Fruit fly (Drosophila melanogaster) whole organism, prepupa: ENCODE measurements around the gene CG4267.

ENCODE experiments used
- Blimp-1 ChIP-seq: fragments of 200-800 bp; sonication (Bioruptor generic); optimal IDR thresholded peaks from 3 replicates; lab custom pipeline; 2017; ENCODE audit warnings: missing biosample characterization, missing genetic modification characterization, mild to moderate bottlenecking, moderate library complexity, missing genetic modification reagents
- CG10631 ChIP-seq: fragments of 200-800 bp; sonication (Bioruptor generic); optimal IDR thresholded peaks from 2 replicates; lab custom pipeline; 2016; ENCODE audit warnings: missing biosample characterization, missing genetic modification characterization
- CG11762 ChIP-seq: fragments of 200-800 bp; sonication (Bioruptor generic); optimal IDR thresholded peaks from 3 replicates; lab custom pipeline; 2016; ENCODE audit warnings: missing biosample characterization, missing genetic modification characterization; ENCODE audit not compliant: insufficient read depth
- CG11902 ChIP-seq: fragments of 200-800 bp; sonication (Bioruptor generic); optimal IDR thresholded peaks from 3 replicates; lab custom pipeline; 2016; ENCODE audit warnings: missing biosample characterization, missing genetic modification characterization
- CG15336 ChIP-seq: fragments of 200-800 bp; sonication (Bioruptor generic); IDR thresholded peaks from 2 replicates; pipeline ENCODE4 v1.3.6; 2022; ENCODE audit warnings: missing biosample characterization, missing genetic modification characterization
- CG1621 ChIP-seq: fragments of 200-800 bp; sonication (Bioruptor generic); optimal IDR thresholded peaks from 3 replicates; lab custom pipeline; 2018; ENCODE audit warnings: missing biosample characterization, mild to moderate bottlenecking, missing genetic modification characterization
- CG3032 ChIP-seq: fragments of 200-800 bp; optimal IDR thresholded peaks from 2 replicates; lab custom pipeline; 2019; ENCODE audit warnings: missing biosample characterization, mild to moderate bottlenecking, missing genetic modification characterization, moderate library complexity
- CG31627 ChIP-seq: fragments of 200-800 bp; sonication (Bioruptor generic); optimal IDR thresholded peaks from 3 replicates; lab custom pipeline; 2016; ENCODE audit warnings: missing biosample characterization, missing genetic modification characterization
- CG32006 ChIP-seq: fragments of 200-800 bp; sonication (Bioruptor generic); optimal IDR thresholded peaks from 3 replicates; lab custom pipeline; 2017; ENCODE audit warnings: missing biosample characterization, mild to moderate bottlenecking, missing genetic modification characterization
- CG34406 ChIP-seq: fragments of 200-800 bp; sonication (Bioruptor generic); optimal IDR thresholded peaks from 3 replicates; lab custom pipeline; 2016; ENCODE audit warnings: missing biosample characterization, missing genetic modification characterization
- CG4318 ChIP-seq: fragments of 200-800 bp; sonication (Bioruptor generic); optimal IDR thresholded peaks from 3 replicates; lab custom pipeline; 2017; ENCODE audit warnings: missing biosample characterization, mild to moderate bottlenecking, missing genetic modification characterization
- CG6163 ChIP-seq: fragments of 200-800 bp; sonication (Bioruptor generic); IDR thresholded peaks from 3 replicates; pipeline ENCODE4 v1.3.6; 2022; ENCODE audit warnings: missing biosample characterization, missing genetic modification characterization
- CG6276 ChIP-seq: fragments of 200-800 bp; sonication (Bioruptor generic); optimal IDR thresholded peaks from 2 replicates; lab custom pipeline; 2017; ENCODE audit warnings: missing biosample characterization, mild to moderate bottlenecking, missing genetic modification characterization
- CG6792 ChIP-seq: fragments of 200-800 bp; sonication (Bioruptor generic); optimal IDR thresholded peaks from 3 replicates; lab custom pipeline; 2016; ENCODE audit warnings: missing biosample characterization, missing genetic modification characterization
- CG6808 ChIP-seq: fragments of 200-800 bp; sonication (Bioruptor generic); optimal IDR thresholded peaks from 3 replicates; lab custom pipeline; 2017; ENCODE audit warnings: missing biosample characterization, missing genetic modification characterization, mild to moderate bottlenecking, moderate library complexity, missing genetic modification reagents
- CG8119 ChIP-seq: fragments of 200-800 bp; sonication (Bioruptor generic); IDR thresholded peaks from 3 replicates; pipeline ENCODE4 v1.3.6; 2022; ENCODE audit warnings: missing biosample characterization, missing genetic modification characterization
- CG8319 ChIP-seq: fragments of 200-800 bp; sonication (Bioruptor generic); optimal IDR thresholded peaks from 3 replicates; lab custom pipeline; 2016; ENCODE audit warnings: missing biosample characterization, missing genetic modification characterization
- CG8632 ChIP-seq: fragments of 200-800 bp; sonication (Bioruptor generic); optimal IDR thresholded peaks from 3 replicates; lab custom pipeline; 2016; ENCODE audit warnings: missing biosample characterization, missing genetic modification characterization
- Eip78C ChIP-seq: fragments of 200-800 bp; sonication (Bioruptor generic); peaks from one replicate; lab custom pipeline; 2016; ENCODE audit warnings: missing biosample characterization, missing genetic modification characterization
- Eip93F ChIP-seq: fragments of 200-800 bp; sonication (Bioruptor generic); optimal IDR thresholded peaks from 2 replicates; lab custom pipeline; 2016; ENCODE audit warnings: missing biosample characterization, mild to moderate bottlenecking, missing genetic modification characterization
- Ets21C ChIP-seq: fragments of 200-800 bp; sonication (Bioruptor generic); optimal IDR thresholded peaks from 3 replicates; lab custom pipeline; 2016; ENCODE audit warnings: missing biosample characterization, missing genetic modification characterization
- Ets96B ChIP-seq: fragments of 200-800 bp; optimal IDR thresholded peaks from 2 replicates; lab custom pipeline; 2019; ENCODE audit warnings: missing biosample characterization, mild to moderate bottlenecking, missing genetic modification characterization, moderate library complexity
- Gug ChIP-seq: fragments of 200-800 bp; sonication (Bioruptor generic); IDR thresholded peaks from 2 replicates; pipeline ENCODE4 v1.3.6; 2022; ENCODE audit warnings: missing biosample characterization, missing genetic modification characterization
- Hr38 ChIP-seq: sonication (Bioruptor generic); optimal IDR thresholded peaks from 2 replicates; lab custom pipeline; 2016; ENCODE audit warnings: missing biosample characterization, missing genetic modification characterization
- Hr39 ChIP-seq: fragments of 200-800 bp; sonication (Bioruptor generic); optimal IDR thresholded peaks from 2 replicates; lab custom pipeline; 2016; ENCODE audit warnings: missing biosample characterization, missing genetic modification characterization
- Lpt ChIP-seq: fragments of 200-800 bp; sonication (Bioruptor generic); optimal IDR thresholded peaks from 3 replicates; lab custom pipeline; 2016; ENCODE audit warnings: missing biosample characterization, missing genetic modification characterization
- Met ChIP-seq: fragments of 200-800 bp; sonication (Bioruptor generic); optimal IDR thresholded peaks from 3 replicates; lab custom pipeline; 2016; ENCODE audit warnings: missing biosample characterization, missing genetic modification characterization
- OdsH ChIP-seq: fragments of 200-800 bp; sonication (Bioruptor generic); optimal IDR thresholded peaks from 3 replicates; lab custom pipeline; 2016; ENCODE audit warnings: missing biosample characterization, missing genetic modification characterization
- Smox ChIP-seq: fragments of 200-800 bp; sonication (Bioruptor generic); optimal IDR thresholded peaks from 3 replicates; lab custom pipeline; 2016; ENCODE audit warnings: missing biosample characterization, missing genetic modification characterization
- Sox102F ChIP-seq: fragments of 200-800 bp; sonication (Bioruptor generic); optimal IDR thresholded peaks from 2 replicates; lab custom pipeline; 2016; ENCODE audit warnings: missing biosample characterization, mild to moderate bottlenecking, missing genetic modification characterization
- Sox14 ChIP-seq: fragments of 200-800 bp; sonication (Bioruptor generic); optimal IDR thresholded peaks from 3 replicates; lab custom pipeline; 2016; ENCODE audit warnings: missing biosample characterization, missing genetic modification characterization
- Sox15 ChIP-seq: fragments of 200-800 bp; sonication (Bioruptor generic); optimal IDR thresholded peaks from 3 replicates; lab custom pipeline; 2016; ENCODE audit warnings: missing biosample characterization, missing genetic modification characterization
- achi ChIP-seq: fragments of 200-800 bp; sonication (Bioruptor generic); optimal IDR thresholded peaks from 3 replicates; lab custom pipeline; 2016; ENCODE audit warnings: missing biosample characterization, missing genetic modification characterization
- acj6 ChIP-seq: fragments of 200-800 bp; sonication (Bioruptor generic); optimal IDR thresholded peaks from 3 replicates; lab custom pipeline; 2016; ENCODE audit warnings: missing biosample characterization, missing genetic modification characterization
- dac ChIP-seq: fragments of 200-800 bp; sonication (Bioruptor generic); optimal IDR thresholded peaks from 2 replicates; lab custom pipeline; 2017; ENCODE audit warnings: missing biosample characterization, mild to moderate bottlenecking, missing genetic modification characterization
- dsx ChIP-seq: fragments of 200-800 bp; optimal IDR thresholded peaks from 3 replicates; lab custom pipeline; 2019; ENCODE audit warnings: missing biosample characterization, mild to moderate bottlenecking, missing genetic modification characterization, moderate library complexity; ENCODE audit not compliant: poor library complexity, severe bottlenecking
- eg ChIP-seq: fragments of 200-800 bp; sonication (Bioruptor generic); IDR thresholded peaks from 3 replicates; pipeline ENCODE4 v1.3.6; 2022; ENCODE audit warnings: missing biosample characterization, missing genetic modification characterization
- esn ChIP-seq: fragments of 200-800 bp; sonication (Bioruptor generic); optimal IDR thresholded peaks from 2 replicates; lab custom pipeline; 2016; ENCODE audit warnings: missing biosample characterization, mild to moderate bottlenecking, missing genetic modification characterization, moderate library complexity
- fd59A ChIP-seq: fragments of 200-800 bp; sonication (Bioruptor generic); optimal IDR thresholded peaks from 2 replicates; lab custom pipeline; 2017; ENCODE audit warnings: missing biosample characterization, mild to moderate bottlenecking, missing genetic modification characterization, missing genetic modification reagents
- fd85E ChIP-seq: fragments of 200-800 bp; sonication (Bioruptor generic); optimal IDR thresholded peaks from 3 replicates; lab custom pipeline; 2016; ENCODE audit warnings: missing biosample characterization, missing genetic modification characterization
- fkh ChIP-seq: fragments of 200-800 bp; sonication (Bioruptor generic); optimal IDR thresholded peaks from 3 replicates; lab custom pipeline; 2017; ENCODE audit warnings: missing biosample characterization, mild to moderate bottlenecking, missing genetic modification characterization, moderate library complexity
- lz ChIP-seq: fragments of 200-800 bp; sonication (Bioruptor generic); optimal IDR thresholded peaks from 3 replicates; lab custom pipeline; 2016; ENCODE audit warnings: missing biosample characterization, missing genetic modification characterization
- pdm3 ChIP-seq: fragments of 200-800 bp; sonication (Bioruptor generic); optimal IDR thresholded peaks from 3 replicates; lab custom pipeline; 2016; ENCODE audit warnings: missing biosample characterization, missing genetic modification characterization
- ss ChIP-seq, 2 experiments: fragments of 200-800 bp; sonication (Bioruptor generic); optimal IDR thresholded peaks; 2 replicates in 1 of 2; 3 replicates in 1 of 2; lab custom pipeline; 2017 to 2018; ENCODE audit warnings: mild to moderate bottlenecking in 2 of 2, missing biosample characterization in 2 of 2, missing genetic modification characterization in 2 of 2, moderate library complexity in 1 of 2
- topi ChIP-seq: fragments of 200-800 bp; sonication (Bioruptor generic); optimal IDR thresholded peaks from 3 replicates; lab custom pipeline; 2016; ENCODE audit warnings: missing biosample characterization, missing genetic modification characterization
- vri ChIP-seq: fragments of 200-800 bp; sonication (Bioruptor generic); optimal IDR thresholded peaks from 3 replicates; lab custom pipeline; 2016; ENCODE audit warnings: missing biosample characterization, mild to moderate bottlenecking, missing genetic modification characterization

CG4267 gene

dm6 chr2L:2201107-2201561 lies 41.0 kb upstream of the CG4267 start (continued):
- TF ChIP-seq Gug (peak; percentile 80), Sox15 (GFP tag; lab: Kevin White, UChicago) (peak; percentile 79), lz (peak; percentile 83), CG11762 (GFP tag; lab: Kevin White, UChicago) (peak; percentile 79), CG1621 (tag; lab: Kevin White, UChicago) (peak; percentile 67), dac (GFP tag; lab: Kevin White, UChicago) (peak; percentile 89), CG31627 (GFP tag; lab: Kevin White, UChicago) (peak; percentile 83), Ets96B (peak; percentile 85)

DNA sequence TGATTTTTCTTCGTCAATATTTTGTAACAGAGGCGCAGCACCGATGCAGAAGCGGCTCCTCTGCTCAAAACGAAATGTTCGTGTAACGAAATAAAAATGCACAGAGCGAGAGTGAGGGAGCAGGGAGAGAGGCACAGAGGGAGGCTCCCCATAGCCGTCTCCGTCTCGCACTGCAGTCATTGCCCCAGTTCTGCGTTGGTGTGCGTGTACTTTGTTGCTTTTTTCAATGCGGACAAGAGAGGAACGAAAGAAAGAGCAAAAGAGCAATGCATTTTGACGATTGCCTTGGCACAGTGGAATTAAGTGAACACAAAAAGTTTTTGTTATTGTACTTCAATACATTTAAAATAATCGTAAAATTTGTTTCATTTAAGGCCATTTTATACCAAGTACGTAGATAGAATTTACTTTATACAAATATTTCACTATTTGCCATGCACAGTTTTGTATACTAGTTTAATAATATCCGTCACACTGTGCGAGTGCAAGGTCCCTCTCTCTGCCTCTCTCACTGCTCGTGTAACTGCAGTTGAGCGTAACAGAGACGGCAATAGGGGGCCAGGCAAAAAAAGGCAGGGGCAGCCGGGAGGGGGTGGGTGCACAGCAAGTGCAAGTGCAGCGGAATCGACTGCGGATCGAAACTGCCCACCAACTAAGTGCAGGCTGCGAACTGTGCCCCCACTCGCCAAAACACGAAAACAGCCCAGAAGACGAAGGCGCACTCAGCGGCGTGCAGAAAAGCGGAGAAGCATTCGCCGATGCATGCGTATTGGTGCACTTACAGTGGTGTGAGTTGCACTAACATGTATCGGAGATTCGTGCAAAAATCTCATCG lies 39.9 kb upstream of the CG4267 start:
- peak; percentile 100 for TF ChIP-seq Sox14
- TF ChIP-seq CG1621 (tag; lab: Kevin White, UChicago): peak; percentile 99
- TF ChIP-seq fd85E (GFP tag; lab: Kevin White, UChicago): peak; percentile 98
- TF ChIP-seq CG8319 (GFP tag; lab: Kevin White, UChicago): peak; percentile 100
- peak; percentile 100 for TF ChIP-seq Met (GFP tag; lab: Kevin White, UChicago)
- peak; percentile 100 for TF ChIP-seq CG6792 (GFP tag; lab: Kevin White, UChicago)
- TF ChIP-seq Ets21C (GFP tag; lab: Kevin White, UChicago): peak; percentile 100
- TF ChIP-seq CG32006 (GFP tag; lab: Kevin White, UChicago): peak; percentile 100
- TF ChIP-seq CG6276 (GFP tag; lab: Kevin White, UChicago): peak; percentile 100
- TF ChIP-seq Hr38 (GFP tag; lab: Kevin White, UChicago): peak; percentile 98
- peak; percentile 99 for TF ChIP-seq dsx (GFP tag; lab: Kevin White, UChicago)
- TF ChIP-seq Sox15 (GFP tag; lab: Kevin White, UChicago): peak; percentile 99
- TF ChIP-seq lz: peak; percentile 100
- peak; percentile 100 for TF ChIP-seq CG3032 (tag; lab: Kevin White, UChicago)
- TF ChIP-seq Eip78C (GFP tag; lab: Kevin White, UChicago): peak; percentile 100
- TF ChIP-seq vri (GFP tag; lab: Kevin White, UChicago): peak; percentile 99
- TF ChIP-seq topi: peak; percentile 100
- peak; percentile 100 for TF ChIP-seq CG34406
- peak; percentile 100 for TF ChIP-seq Sox102F (GFP tag; lab: Kevin White, UChicago)
- peak; percentile 100 for TF ChIP-seq OdsH
- TF ChIP-seq Ets96B: peak; percentile 100
- TF ChIP-seq Smox: peak; percentile 100
- peak; percentile 100 for TF ChIP-seq CG15336 (GFP tag; lab: Robert Waterston, UW)
- TF ChIP-seq CG6808 (GFP tag; lab: Kevin White, UChicago): peak; percentile 99
- peak; percentile 100 for TF ChIP-seq CG8119 (GFP tag; lab: Robert Waterston, UW)
- peak; percentile 100 for TF ChIP-seq Lpt (GFP tag; lab: Kevin White, UChicago)
- TF ChIP-seq CG11902 (GFP tag; lab: Kevin White, UChicago): peak; percentile 99
- peak; percentile 100 for TF ChIP-seq CG8632 (GFP tag; lab: Kevin White, UChicago)
- TF ChIP-seq esn: peak; percentile 100
- TF ChIP-seq pdm3 (GFP tag; lab: Kevin White, UChicago): peak; percentile 100
- TF ChIP-seq acj6 (GFP tag; lab: Kevin White, UChicago): peak; percentile 100
- TF ChIP-seq Blimp-1: peak; percentile 98
- peak; percentile 100 for TF ChIP-seq CG6163 (GFP tag; lab: Robert Waterston, UW)
- peak; percentile 100 for TF ChIP-seq Hr39
- no peak for TF ChIP-seq Eip93F
- TF ChIP-seq CG4318 (GFP tag; lab: Kevin White, UChicago): peak; percentile 100
- peak; percentile 100 for TF ChIP-seq CG10631 (GFP tag; lab: Kevin White, UChicago)
- TF ChIP-seq eg (GFP tag; lab: Robert Waterston, UW): peak; percentile 100
- peak; percentile 99 for TF ChIP-seq fd59A (GFP tag; lab: Kevin White, UChicago)
- TF ChIP-seq fkh (GFP tag; lab: Kevin White, UChicago): peak; percentile 66
- peak; percentile 100 for TF ChIP-seq CG11762 (GFP tag; lab: Kevin White, UChicago)
- TF ChIP-seq CG31627 (GFP tag; lab: Kevin White, UChicago): peak; percentile 100
- peak; percentile 99 for TF ChIP-seq achi (GFP tag; lab: Kevin White, UChicago)
- peak; percentile 100 for TF ChIP-seq ss (GFP tag; optimal IDR thresholded peaks at IDR 0.05; lab: Kevin White, UChicago)
- peak; percentile 100 for TF ChIP-seq Gug
